Fruit fly (Drosophila melanogaster) whole organism, embryonic: ENCODE results near the gene CG18213.

Source experiments
- ATbp ChIP-seq: fragments of 200-800 bp; sonication (Bioruptor generic); optimal IDR thresholded peaks from 2 replicates; lab custom pipeline; 2017; ENCODE audit warnings: missing biosample characterization, mild to moderate bottlenecking, missing genetic modification characterization, missing genetic modification reagents
- Asciz ChIP-seq: fragments of 200-800 bp; sonication (Bioruptor generic); optimal IDR thresholded peaks from 2 replicates; lab custom pipeline; 2017; ENCODE audit warnings: missing biosample characterization, mild to moderate bottlenecking, missing genetic modification characterization, missing genetic modification reagents
- Blimp-1 ChIP-seq: fragments of 200-800 bp; sonication (Bioruptor generic); optimal IDR thresholded peaks from 3 replicates; lab custom pipeline; 2018; ENCODE audit warnings: missing biosample characterization, missing genetic modification characterization, mild to moderate bottlenecking, moderate library complexity, missing genetic modification reagents
- CG10209 ChIP-seq: fragments of 200-800 bp; sonication (Bioruptor generic); optimal IDR thresholded peaks from 3 replicates; lab custom pipeline; 2017; ENCODE audit warnings: missing biosample characterization, mild to moderate bottlenecking, missing genetic modification characterization, missing genetic modification reagents
- CG10959 ChIP-seq: fragments of 200-800 bp; sonication (Bioruptor generic); IDR thresholded peaks from 2 replicates; pipeline ENCODE4 v1.3.6; 2022; ENCODE audit warnings: missing biosample characterization, missing genetic modification characterization
- CG12219 ChIP-seq: fragments of 200-800 bp; sonication (Bioruptor generic); optimal IDR thresholded peaks from 3 replicates; lab custom pipeline; 2018; ENCODE audit warnings: missing biosample characterization, mild to moderate bottlenecking, missing genetic modification characterization
- CG15073 ChIP-seq: fragments of 200-800 bp; sonication (Bioruptor generic); optimal IDR thresholded peaks from 2 replicates; lab custom pipeline; 2016; ENCODE audit warnings: missing biosample characterization, missing genetic modification characterization
- CG1603 ChIP-seq: fragments of 200-800 bp; sonication (Bioruptor generic); optimal IDR thresholded peaks from 2 replicates; lab custom pipeline; 2019; ENCODE audit warnings: missing biosample characterization, mild to moderate bottlenecking, missing genetic modification characterization, moderate library complexity
- CG2120 ChIP-seq: fragments of 200-800 bp; sonication (Bioruptor generic); optimal IDR thresholded peaks from 3 replicates; lab custom pipeline; 2016; ENCODE audit warnings: missing biosample characterization, missing genetic modification characterization
- CG2199 ChIP-seq: fragments of 200-800 bp; sonication (Bioruptor generic); IDR thresholded peaks from 3 replicates; pipeline ENCODE4 v1.3.6; 2022; ENCODE audit warnings: missing biosample characterization, missing genetic modification characterization
- CG30020 ChIP-seq: fragments of 200-800 bp; optimal IDR thresholded peaks from 2 replicates; lab custom pipeline; 2019; ENCODE audit warnings: missing biosample characterization, mild to moderate bottlenecking, missing genetic modification characterization, moderate library complexity
- CG3163 ChIP-seq: fragments of 200-800 bp; sonication (Bioruptor generic); optimal IDR thresholded peaks from 3 replicates; lab custom pipeline; 2016; ENCODE audit warnings: missing biosample characterization, missing genetic modification characterization
- CG33213 ChIP-seq: fragments of 200-800 bp; sonication (Bioruptor generic); optimal IDR thresholded peaks from 3 replicates; lab custom pipeline; 2016; ENCODE audit warnings: missing biosample characterization, missing genetic modification characterization
- CG3726 ChIP-seq: fragments of 200-800 bp; sonication (Bioruptor generic); IDR thresholded peaks from 3 replicates; pipeline ENCODE4, ENCODE4 v1.3.6; 2022; ENCODE audit warnings: missing biosample characterization, missing genetic modification characterization
- CG6175 ChIP-seq: fragments of 200-800 bp; sonication (Bioruptor generic); IDR thresholded peaks from 3 replicates; pipeline ENCODE4 v1.3.6; 2022; ENCODE audit warnings: missing biosample characterization, missing genetic modification characterization
- CG7271 ChIP-seq: fragments of 200-800 bp; sonication (Bioruptor generic); optimal IDR thresholded peaks from 2 replicates; lab custom pipeline; 2018; ENCODE audit warnings: missing biosample characterization, mild to moderate bottlenecking, missing genetic modification characterization, moderate library complexity
- CG7987 ChIP-seq: fragments of 200-800 bp; sonication (Bioruptor generic); optimal IDR thresholded peaks from 2 replicates; lab custom pipeline; 2018; ENCODE audit warnings: missing biosample characterization, mild to moderate bottlenecking, missing genetic modification characterization, moderate library complexity
- CG9437 ChIP-seq: fragments of 200-800 bp; sonication (Bioruptor generic); optimal IDR thresholded peaks from 2 replicates; lab custom pipeline; 2018; ENCODE audit warnings: missing biosample characterization, mild to moderate bottlenecking, missing genetic modification characterization
- Camta ChIP-seq: fragments of 200-800 bp; sonication (Bioruptor generic); optimal IDR thresholded peaks from 2 replicates; lab custom pipeline; 2016; ENCODE audit warnings: missing biosample characterization, missing genetic modification characterization
- D ChIP-seq, 2 experiments: fragments of 200-800 bp in 1 of 2; fragments of >200 bp in 1 of 2; sonication (Bioruptor generic) in 1 of 2; optimal IDR thresholded peaks; 2 replicates in 1 of 2; 3 replicates in 1 of 2; lab custom pipeline; 2017; ENCODE audit warnings: mild to moderate bottlenecking in 1 of 2, missing biosample characterization in 1 of 2, missing genetic modification characterization in 1 of 2, missing genetic modification reagents in 1 of 2
- Deaf1 ChIP-seq: fragments of 200-800 bp; optimal IDR thresholded peaks from 3 replicates; lab custom pipeline; 2019; ENCODE audit warnings: missing biosample characterization, mild to moderate bottlenecking, missing genetic modification characterization, moderate library complexity
- E2f1 ChIP-seq: fragments of 200-800 bp; sonication (Bioruptor generic); IDR thresholded peaks from 2 replicates; pipeline ENCODE4 v1.3.6; 2022; ENCODE audit warnings: missing biosample characterization, missing genetic modification characterization
- H15 ChIP-seq: fragments of 200-800 bp; sonication (Bioruptor generic); IDR thresholded peaks from 3 replicates; pipeline ENCODE4 v1.3.6; 2022; ENCODE audit warnings: missing biosample characterization, missing genetic modification characterization
- Med ChIP-seq: fragments of 200-800 bp; sonication (Bioruptor generic); peaks from one replicate; lab custom pipeline; 2016; ENCODE audit warnings: missing biosample characterization, missing genetic modification characterization, mild to moderate bottlenecking, inconsistent platforms, moderate library complexity
- Opbp ChIP-seq: fragments of 200-800 bp; sonication (Bioruptor generic); IDR thresholded peaks from 3 replicates; pipeline ENCODE4 v1.3.6; 2022; ENCODE audit warnings: missing biosample characterization, missing genetic modification characterization; ENCODE audit not compliant: partially characterized antibody
- Pdp1 ChIP-seq, 2 experiments: fragments of 200-800 bp; sonication (Bioruptor generic); optimal IDR thresholded peaks; 3 replicates each; lab custom pipeline; 2016; ENCODE audit warnings: missing biosample characterization in 2 of 2, missing genetic modification characterization in 2 of 2, mild to moderate bottlenecking in 1 of 2, moderate library complexity in 1 of 2
- Sox100B ChIP-seq: fragments of 200-800 bp; sonication (Bioruptor generic); optimal IDR thresholded peaks from 3 replicates; lab custom pipeline; 2018; ENCODE audit warnings: missing biosample characterization, mild to moderate bottlenecking, missing genetic modification characterization
- Spps ChIP-seq: fragments of 200-800 bp; sonication (Bioruptor generic); optimal IDR thresholded peaks from 2 replicates; lab custom pipeline; 2018; ENCODE audit warnings: missing biosample characterization, mild to moderate bottlenecking, missing genetic modification characterization
- Ssrp ChIP-seq: fragments of 200-800 bp; sonication (Bioruptor generic); optimal IDR thresholded peaks from 2 replicates; lab custom pipeline; 2018; ENCODE audit warnings: missing biosample characterization, mild to moderate bottlenecking, missing genetic modification characterization, moderate library complexity
- Xbp1 ChIP-seq: fragments of 200-800 bp; sonication (Bioruptor generic); optimal IDR thresholded peaks from 3 replicates; lab custom pipeline; 2016; ENCODE audit warnings: missing biosample characterization, mild to moderate bottlenecking, missing genetic modification characterization
- chif ChIP-seq, 2 experiments: fragments of 200-800 bp; sonication (Bioruptor generic); optimal IDR thresholded peaks; 3 replicates each; lab custom pipeline; 2016; ENCODE audit warnings: missing biosample characterization in 2 of 2, missing genetic modification characterization in 2 of 2
- dan ChIP-seq: fragments of 200-800 bp; sonication (Bioruptor generic); IDR thresholded peaks from 2 replicates; pipeline ENCODE4 v1.3.6; 2022; ENCODE audit warnings: missing biosample characterization, missing genetic modification characterization
- eve ChIP-seq, 2 experiments: fragments of >200 bp; optimal IDR thresholded peaks; 2 replicates each; lab custom pipeline; 2017; ENCODE audit warnings: missing biosample characterization in 2 of 2, missing genetic modification characterization in 2 of 2
- fd96Cb ChIP-seq: fragments of 200-800 bp; sonication (Bioruptor generic); optimal IDR thresholded peaks from 2 replicates; lab custom pipeline; 2018; ENCODE audit warnings: missing biosample characterization, mild to moderate bottlenecking, missing genetic modification characterization, moderate library complexity
- gem ChIP-seq: fragments of 200-800 bp; sonication (Bioruptor generic); optimal IDR thresholded peaks from 2 replicates; lab custom pipeline; 2019; ENCODE audit warnings: missing biosample characterization, mild to moderate bottlenecking, missing genetic modification characterization, moderate library complexity
- ind ChIP-seq: fragments of 200-800 bp; sonication (Bioruptor generic); optimal IDR thresholded peaks from 3 replicates; lab custom pipeline; 2016; ENCODE audit warnings: missing biosample characterization, missing genetic modification characterization
- inv ChIP-seq: fragments of 200-800 bp; sonication (Bioruptor generic); IDR thresholded peaks from 2 replicates; pipeline ENCODE4 v1.3.6; 2022; ENCODE audit warnings: missing biosample characterization, missing genetic modification characterization; ENCODE audit not compliant: partially characterized antibody
- jumu ChIP-seq: fragments of 200-800 bp; sonication (Bioruptor generic); optimal IDR thresholded peaks from 3 replicates; lab custom pipeline; 2016; ENCODE audit warnings: missing biosample characterization, missing genetic modification characterization
- kah ChIP-seq: fragments of 200-800 bp; sonication (Bioruptor generic); optimal IDR thresholded peaks from 2 replicates; lab custom pipeline; 2018; ENCODE audit warnings: missing biosample characterization, mild to moderate bottlenecking, missing genetic modification characterization
- lilli ChIP-seq: fragments of 200-800 bp; sonication (Bioruptor generic); optimal IDR thresholded peaks from 3 replicates; lab custom pipeline; 2016; ENCODE audit warnings: missing biosample characterization, missing genetic modification characterization
- lola ChIP-seq, 3 experiments: fragments of >200 bp in 2 of 3; fragments of 200-800 bp in 1 of 3; sonication (Bioruptor generic) in 1 of 3; optimal IDR thresholded peaks; 2 replicates each; lab custom pipeline; 2017 to 2019; ENCODE audit warnings: missing biosample characterization in 3 of 3, missing genetic modification characterization in 3 of 3, mild to moderate bottlenecking in 1 of 3, moderate library complexity in 1 of 3
- odd ChIP-seq: fragments of 200-800 bp; sonication (Bioruptor generic); optimal IDR thresholded peaks from 2 replicates; lab custom pipeline; 2017; ENCODE audit warnings: missing biosample characterization, mild to moderate bottlenecking, missing genetic modification characterization
- prd ChIP-seq, 3 experiments: fragments of >200 bp in 2 of 3; fragments of 200-800 bp in 1 of 3; sonication (Bioruptor generic) in 1 of 3; optimal IDR thresholded peaks in 2 of 3; IDR thresholded peaks in 1 of 3; 2 replicates in 2 of 3; 3 replicates in 1 of 3; pipeline versions ENCODE4 v1.3.6 to Lab custom; 2017 to 2022; ENCODE audit warnings: missing biosample characterization in 1 of 3, missing genetic modification characterization in 1 of 3
- tio ChIP-seq: fragments of 200-800 bp; sonication (Bioruptor generic); optimal IDR thresholded peaks from 2 replicates; lab custom pipeline; 2017; ENCODE audit warnings: missing biosample characterization, missing genetic modification characterization, inconsistent platforms
- trh ChIP-seq: fragments of 200-800 bp; sonication (Bioruptor generic); optimal IDR thresholded peaks from 2 replicates; lab custom pipeline; 2016; ENCODE audit warnings: missing biosample characterization, missing genetic modification characterization
- vvl ChIP-seq: fragments of 200-800 bp; sonication (Bioruptor generic); IDR thresholded peaks from 2 replicates; pipeline ENCODE4 v1.3.6; 2022; ENCODE audit warnings: missing biosample characterization, missing genetic modification characterization
- zen2 ChIP-seq: fragments of 200-800 bp; sonication (Bioruptor generic); IDR thresholded peaks from 3 replicates; pipeline ENCODE4 v1.3.6; 2022; ENCODE audit warnings: missing biosample characterization, missing genetic modification characterization; ENCODE audit not compliant: partially characterized antibody

The CG18213 gene

dm6 chr3R:17059100-17059810 is 19.3 kb upstream of the CG18213 start (continued):
- TF ChIP-seq Camta: peak; percentile 20
- no peak for TF ChIP-seq dan (GFP tag; lab: Robert Waterston, UW)
- no peak for TF ChIP-seq CG10959 (GFP tag; lab: Robert Waterston, UW)
- TF ChIP-seq lola (GFP tag; optimal IDR thresholded peaks at IDR 0.05; lab: Kevin White, UChicago): peak in 2 of 3 experiments; percentile 5 to 40
- TF ChIP-seq CG1603: peak; percentile 18
- TF ChIP-seq CG33213: no peak
- no peak for TF ChIP-seq CG7271 (tag; lab: Kevin White, UChicago)
- no peak for TF ChIP-seq H15 (GFP tag; lab: Robert Waterston, UW)
- TF ChIP-seq CG30020 (tag; lab: Kevin White, UChicago): no peak
- TF ChIP-seq vvl (GFP tag; lab: Robert Waterston, UW): no peak
- no peak for TF ChIP-seq kah (GFP tag; lab: Kevin White, UChicago)
- TF ChIP-seq Asciz (GFP tag; lab: Kevin White, UChicago): peak; percentile 24
- TF ChIP-seq D (optimal IDR thresholded peaks at IDR 0.05; lab: Kevin White, UChicago): no peak
- peak; percentile 27 for TF ChIP-seq D (GFP tag; optimal IDR thresholded peaks at IDR 0.05; lab: Kevin White, UChicago)
- TF ChIP-seq tio (GFP tag; lab: Kevin White, UChicago): peak; percentile 11
- TF ChIP-seq Deaf1 (tag; lab: Kevin White, UChicago): no peak
- TF ChIP-seq zen2 (GFP tag; lab: Robert Waterston, UW): no peak
- peak; percentile 62 for TF ChIP-seq gem
- TF ChIP-seq CG15073 (GFP tag; lab: Kevin White, UChicago): peak; percentile 93
- TF ChIP-seq Sox100B (GFP tag; lab: Kevin White, UChicago): no peak
- peak; percentile 38 for TF ChIP-seq Med (GFP tag; lab: Kevin White, UChicago)
- TF ChIP-seq ATbp: peak; percentile 52
- TF ChIP-seq Blimp-1 (GFP tag; lab: Kevin White, UChicago): peak; percentile 35
- TF ChIP-seq CG9437 (GFP tag; lab: Kevin White, UChicago): peak; percentile 13
- 0 out of 3 replicates have a peak, but pooled peaks have one; percentile 15 for TF ChIP-seq CG2199
- peak in 1 of 2 experiments; percentile 7 for TF ChIP-seq Pdp1 (GFP tag; optimal IDR thresholded peaks at IDR 0.05; lab: Kevin White, UChicago)
- TF ChIP-seq lilli (GFP tag; lab: Kevin White, UChicago): no peak
- TF ChIP-seq inv: no peak
- no peak for TF ChIP-seq Spps (tag; lab: Kevin White, UChicago)
- TF ChIP-seq E2f1: 0 out of 2 replicates have a peak, but pooled peaks have one; percentile 17
- TF ChIP-seq CG6175: 0 out of 3 replicates have a peak, but pooled peaks have one; percentile 8
- TF ChIP-seq CG3163 (GFP tag; lab: Kevin White, UChicago): no peak
- TF ChIP-seq odd (GFP tag; lab: Kevin White, UChicago): no peak
- TF ChIP-seq Opbp (GFP tag; lab: Robert Waterston, UW): 0 out of 3 replicates have a peak, but pooled peaks have one; percentile 35
- no peak for TF ChIP-seq trh (GFP tag; lab: Kevin White, UChicago)
- TF ChIP-seq Xbp1: peak; percentile 31
- peak; percentile 9 for TF ChIP-seq CG12219 (GFP tag; lab: Kevin White, UChicago)
- peak; percentile 17 to 21 for TF ChIP-seq chif (GFP tag; optimal IDR thresholded peaks at IDR 0.05; lab: Kevin White, UChicago)
- TF ChIP-seq CG10209 (GFP tag; lab: Kevin White, UChicago): peak; percentile 42
- peak; percentile 16 for TF ChIP-seq jumu
- peak; percentile 5 for TF ChIP-seq ind (GFP tag; lab: Kevin White, UChicago)
- no peak for TF ChIP-seq CG7987 (GFP tag; lab: Kevin White, UChicago)
- no peak for TF ChIP-seq CG2120 (GFP tag; lab: Kevin White, UChicago)
- no peak for TF ChIP-seq prd (optimal IDR thresholded peaks at IDR 0.05; lab: Kevin White, UChicago)
- TF ChIP-seq prd (GFP tag; IDR thresholded peaks at IDR 0.05; lab: Robert Waterston, UW): no peak
- TF ChIP-seq fd96Cb: peak; percentile 26
- TF ChIP-seq eve (GFP tag; optimal IDR thresholded peaks at IDR 0.05; lab: Kevin White, UChicago): peak in 1 of 2 experiments; percentile 60
- peak; percentile 45 for TF ChIP-seq Ssrp (tag; lab: Kevin White, UChicago)
- TF ChIP-seq CG3726 (GFP tag; lab: Robert Waterston, UW): no peak
